Worm (Caenorhabditis elegans) whole organism, L1 larva: ENCODE results near the gene Y51H7C.7.

Experiments
- elt-3 ChIP-seq, 6 experiments: fragments of 150-350 bp in 1 of 6; sonication (generic microtip); optimal IDR thresholded peaks; 2 replicates each; lab custom pipeline; 2017 to 2018; ENCODE audit warnings: missing biosample characterization in 6 of 6, missing genetic modification characterization in 6 of 6, inconsistent platforms in 1 of 6
- fkh-10 ChIP-seq: sonication (generic microtip); optimal IDR thresholded peaks from 2 replicates; lab custom pipeline; 2017; ENCODE audit warnings: missing biosample characterization, missing genetic modification reagents, missing genetic modification characterization
- nhr-11 ChIP-seq: fragments of 150-350 bp; optimal IDR thresholded peaks from 2 replicates; lab custom pipeline; 2014; ENCODE audit warnings: missing biosample characterization, missing genetic modification characterization
- nhr-76 ChIP-seq: sonication (generic microtip); optimal IDR thresholded peaks from 2 replicates; lab custom pipeline; 2017; ENCODE audit warnings: missing biosample characterization, missing genetic modification characterization
- snpc-4 ChIP-seq: fragments of 150-350 bp; optimal IDR thresholded peaks from 2 replicates; lab custom pipeline; 2014; ENCODE audit warnings: missing biosample characterization, missing genetic modification characterization
- tlp-1 ChIP-seq: fragments of 150-350 bp; optimal IDR thresholded peaks from 2 replicates; lab custom pipeline; 2014; ENCODE audit warnings: missing biosample characterization, missing genetic modification characterization

DNA sequence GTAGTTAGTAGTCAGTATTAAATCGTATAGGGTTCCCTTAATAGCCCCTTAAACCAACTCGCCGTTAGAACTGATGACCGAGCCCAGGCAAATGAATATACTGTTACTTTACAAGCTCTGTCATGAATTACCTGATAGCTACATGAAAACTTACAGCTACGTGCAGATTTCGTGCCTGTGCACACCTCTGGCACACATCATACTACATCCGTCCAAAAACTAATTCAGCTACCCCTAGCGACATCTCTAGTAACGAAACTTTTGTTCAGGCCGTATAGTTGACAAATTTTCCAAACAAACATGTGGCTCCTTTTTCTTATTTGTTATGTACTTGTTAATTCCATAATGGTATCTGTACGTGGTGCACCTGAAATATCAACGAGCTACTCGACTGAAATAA is 2.3 kb upstream of the Y51H7C.7 start, which contains the start of gene F54D12.1:
- no peak for TF ChIP-seq tlp-1 (tag; lab: Kevin White, UChicago)
- no peak for TF ChIP-seq fkh-10 (GFP tag; lab: Kevin White, UChicago)
- no peak for TF ChIP-seq nhr-11 (tag; lab: Kevin White, UChicago)
- TF ChIP-seq nhr-76 (tag; lab: Kevin White, UChicago): no peak
- no peak for TF ChIP-seq snpc-4
- no peak for TF ChIP-seq elt-3 (tag; optimal IDR thresholded peaks at IDR 0.05; lab: Kevin White, UChicago)
